Fruit fly (Drosophila melanogaster): ENCODE measurements around the gene CG4440.

The CG4440 gene

DNA sequence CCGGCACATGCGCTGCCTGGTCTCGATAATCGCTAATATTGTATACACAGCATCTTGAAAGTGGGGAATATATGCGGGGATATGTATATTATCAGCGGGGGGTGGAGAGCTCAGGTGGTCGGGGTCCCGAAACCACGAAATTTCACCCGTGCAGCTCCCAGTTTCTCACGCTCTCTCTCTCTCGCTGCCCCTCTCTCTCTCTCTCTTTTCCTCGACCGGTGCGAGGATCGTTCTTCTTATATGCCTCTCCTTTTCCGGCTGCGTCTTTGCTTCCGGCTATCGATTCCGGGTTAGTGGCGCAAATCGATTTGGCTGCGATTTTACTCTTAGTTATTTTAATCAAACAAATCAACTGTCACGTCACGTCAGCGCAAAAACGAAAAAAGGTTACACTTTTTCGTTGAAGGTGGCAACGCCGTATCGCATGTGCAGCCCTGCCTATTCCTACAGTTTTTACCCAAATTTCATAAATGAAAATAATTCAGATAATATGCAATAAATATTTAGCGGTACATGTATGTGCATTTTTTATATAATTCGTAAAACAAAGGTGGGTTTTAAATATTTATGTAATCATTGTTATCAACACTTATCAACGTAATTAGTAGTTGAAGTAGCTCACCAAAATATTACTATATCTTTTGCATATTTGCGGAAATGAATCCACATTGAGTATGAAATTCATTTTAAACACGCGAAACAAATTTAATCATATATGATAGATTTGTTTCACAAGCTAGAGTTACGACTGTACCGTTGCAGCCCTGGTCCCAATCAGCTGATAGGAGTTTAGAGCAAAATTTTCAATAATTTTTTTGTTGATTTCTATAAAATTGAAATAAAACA is 30.0 kb upstream of the CG4440 start, which contains the start of the genes heix and CG17328 (continued):
- peak; percentile 57 for TF ChIP-seq CG15601 (tag; optimal IDR thresholded peaks at IDR 0.05)
- TF ChIP-seq Tbp (GFP tag; optimal IDR thresholded peaks at IDR 0.05): no peak
- no peak for TF ChIP-seq gcm2 (GFP tag; optimal IDR thresholded peaks at IDR 0.05)
- peak; percentile 6 for TF ChIP-seq CG9876 (GFP tag; optimal IDR thresholded peaks at IDR 0.05)
- no peak for TF ChIP-seq lov (optimal IDR thresholded peaks at IDR 0.05)
- TF ChIP-seq lov (GFP tag; IDR thresholded peaks at IDR 0.05): no peak
- TF ChIP-seq Camta (GFP tag; optimal IDR thresholded peaks at IDR 0.05): peak; percentile 49
- TF ChIP-seq lola (GFP tag; optimal IDR thresholded peaks at IDR 0.05): peak in 1 of 3 experiments; percentile 70
- peak; percentile 65 for TF ChIP-seq fd3F (GFP tag; optimal IDR thresholded peaks at IDR 0.05)
- no peak for TF ChIP-seq sna (GFP tag; IDR thresholded peaks at IDR 0.05; ENCODE audit: partially characterized antibody)
- peak; percentile 60 for TF ChIP-seq CG34422 (GFP tag; IDR thresholded peaks at IDR 0.05)
- TF ChIP-seq Lpt (GFP tag; optimal IDR thresholded peaks at IDR 0.05): no peak
- TF ChIP-seq CG2120 (GFP tag; optimal IDR thresholded peaks at IDR 0.05): peak; percentile 87
- TF ChIP-seq Poxn (GFP tag; IDR thresholded peaks at IDR 0.05): peak; percentile 39; the same call in 1 of the 2 replicates
- no peak for TF ChIP-seq CG2129 (GFP tag; IDR thresholded peaks at IDR 0.05; ENCODE audit: partially characterized antibody)
- peak; percentile 73 for TF ChIP-seq Hr3 (GFP tag; optimal IDR thresholded peaks at IDR 0.05)
- TF ChIP-seq Xbp1 (GFP tag; optimal IDR thresholded peaks at IDR 0.05): peak; percentile 81
- TF ChIP-seq CG17361 (GFP tag; IDR thresholded peaks at IDR 0.05): peak; percentile 88
- no peak for TF ChIP-seq zf30C (GFP tag; optimal IDR thresholded peaks at IDR 0.05)
- TF ChIP-seq prd (optimal IDR thresholded peaks at IDR 0.05): no peak
- TF ChIP-seq prd (GFP tag; IDR thresholded peaks at IDR 0.05): peak; percentile 76
- peak; percentile 81 for TF ChIP-seq nmo (GFP tag; optimal IDR thresholded peaks at IDR 0.05)
- no peak for TF ChIP-seq CG10959 (GFP tag; IDR thresholded peaks at IDR 0.05)
- no peak; the same call in 1 of the 2 replicates for TF ChIP-seq CG32767 (GFP tag; IDR thresholded peaks at IDR 0.05)
- no peak for TF ChIP-seq CG11723 (GFP tag; optimal IDR thresholded peaks at IDR 0.05)
- peak; percentile 70 for TF ChIP-seq E2f1 (GFP tag; IDR thresholded peaks at IDR 0.05)
- no peak for TF ChIP-seq gt (GFP tag; IDR thresholded peaks at IDR 0.05)
- TF ChIP-seq Taf1 (GFP tag; IDR thresholded peaks at IDR 0.05): peak; percentile 69; the same call in 1 of the 2 replicates
- TF ChIP-seq pfk (GFP tag; optimal IDR thresholded peaks at IDR 0.05): no peak
- TF ChIP-seq jing (GFP tag; optimal IDR thresholded peaks at IDR 0.05): no peak
- TF ChIP-seq croc (GFP tag; conservative IDR thresholded peaks at IDR 0.05): peak; percentile 29; the same call in 1 of the 3 replicates
- no peak for TF ChIP-seq unc-4 (GFP tag; IDR thresholded peaks at IDR 0.05; ENCODE audit: partially characterized antibody)
- TF ChIP-seq unpg (GFP tag; optimal IDR thresholded peaks at IDR 0.05): peak; percentile 68
- TF ChIP-seq CG16779 (GFP tag; IDR thresholded peaks at IDR 0.05): no peak
- peak; percentile 37 for TF ChIP-seq CG3407 (GFP tag; optimal IDR thresholded peaks at IDR 0.05)
- peak; percentile 85 for TF ChIP-seq CoRest (tag; optimal IDR thresholded peaks at IDR 0.05)
- TF ChIP-seq Lhr (GFP tag; optimal IDR thresholded peaks at IDR 0.05): no peak
- TF ChIP-seq gem (tag; optimal IDR thresholded peaks at IDR 0.05): no peak
- peak; percentile 64 for TF ChIP-seq CG1602 (GFP tag; optimal IDR thresholded peaks at IDR 0.05)
- TF ChIP-seq tll (GFP tag; optimal IDR thresholded peaks at IDR 0.05): peak in 1 of 2 experiments; percentile 50
- TF ChIP-seq Nf-YA (GFP tag; IDR thresholded peaks at IDR 0.05): no peak
- TF ChIP-seq pb (GFP tag; optimal IDR thresholded peaks at IDR 0.05): peak; percentile 11
- no peak; the same call in 1 of the 3 replicates for TF ChIP-seq ase (GFP tag; IDR thresholded peaks at IDR 0.05)
- peak; percentile 77 for TF ChIP-seq tgo (GFP tag; IDR thresholded peaks at IDR 0.05)
- TF ChIP-seq Dip3 (GFP tag; optimal IDR thresholded peaks at IDR 0.05): peak; percentile 69
- peak; percentile 6 for TF ChIP-seq CG7271 (tag; optimal IDR thresholded peaks at IDR 0.05)
- TF ChIP-seq NfI (GFP tag; optimal IDR thresholded peaks at IDR 0.05): peak; percentile 67
- no peak for TF ChIP-seq Sox102F (GFP tag; optimal IDR thresholded peaks at IDR 0.05)
- peak; percentile 46 for TF ChIP-seq Atf3 (GFP tag; optimal IDR thresholded peaks at IDR 0.05)
